Fruit fly (Drosophila melanogaster): ENCODE data around the gene CG13775.

CG13775 gene

dm6 chr2L:6907761-6908160, 49.0 kb downstream of the CG13775 start, which contains the start of the genes Polr1F and Rat1 (continued):
- TF ChIP-seq Doc3 (GFP tag; IDR thresholded peaks at IDR 0.05; ENCODE audit: partially characterized antibody) = no peak
- no peak for TF ChIP-seq maf-S (GFP tag; optimal IDR thresholded peaks at IDR 0.05)
- no peak for TF ChIP-seq tup (GFP tag; optimal IDR thresholded peaks at IDR 0.05)
- no peak for TF ChIP-seq CG31388 (GFP tag; optimal IDR thresholded peaks at IDR 0.05)
- TF ChIP-seq nau (GFP tag; optimal IDR thresholded peaks at IDR 0.05) = no peak
- no peak for TF ChIP-seq CG17612 (GFP tag; IDR thresholded peaks at IDR 0.05)
- no peak for TF ChIP-seq bab2 (GFP tag; optimal IDR thresholded peaks at IDR 0.05)
- TF ChIP-seq hth (optimal IDR thresholded peaks at IDR 0.05) = no peak
- peak; percentile 23 for TF ChIP-seq CG15696 (tag; optimal IDR thresholded peaks at IDR 0.05)
- TF ChIP-seq HHEX (GFP tag; optimal IDR thresholded peaks at IDR 0.05) = no peak
- TF ChIP-seq lmd (GFP tag; IDR thresholded peaks at IDR 0.05) = 0 out of 2 replicates have a peak, but pooled peaks have one; percentile 8
- no peak for TF ChIP-seq CG1602 (GFP tag; optimal IDR thresholded peaks at IDR 0.05)
- peak; percentile 19 for TF ChIP-seq CG4424 (GFP tag; optimal IDR thresholded peaks at IDR 0.05)
- no peak for TF ChIP-seq btn (GFP tag; optimal IDR thresholded peaks at IDR 0.05)
- no peak for TF ChIP-seq Ptx1 (GFP tag; IDR thresholded peaks at IDR 0.05)
- TF ChIP-seq CG7928 (GFP tag; optimal IDR thresholded peaks at IDR 0.05) = no peak
- TF ChIP-seq org-1 (GFP tag; optimal IDR thresholded peaks at IDR 0.05) = no peak
- TF ChIP-seq CG8478 (optimal IDR thresholded peaks at IDR 0.05) = no peak
- no peak for TF ChIP-seq gem (tag; optimal IDR thresholded peaks at IDR 0.05)
- TF ChIP-seq kay (GFP tag; optimal IDR thresholded peaks at IDR 0.05) = peak; percentile 29
- no peak for TF ChIP-seq odd (GFP tag; optimal IDR thresholded peaks at IDR 0.05)
- TF ChIP-seq CG2875 (GFP tag; optimal IDR thresholded peaks at IDR 0.05) = no peak
- TF ChIP-seq sima (GFP tag; optimal IDR thresholded peaks at IDR 0.05) = no peak
- TF ChIP-seq dmrt11E (tag; optimal IDR thresholded peaks at IDR 0.05) = peak; percentile 29
- TF ChIP-seq HLH54F (GFP tag; optimal IDR thresholded peaks at IDR 0.05) = no peak
- no peak for TF ChIP-seq CG8290 (GFP tag; optimal IDR thresholded peaks at IDR 0.05)
- TF ChIP-seq CG8290 (tag; optimal IDR thresholded peaks at IDR 0.05) = peak in 1 of 2 experiments; percentile 3
- TF ChIP-seq gsb (GFP tag; IDR thresholded peaks at IDR 0.05) = no peak
- TF ChIP-seq tgo (GFP tag; IDR thresholded peaks at IDR 0.05) = no peak
- TF ChIP-seq bowl (GFP tag; IDR thresholded peaks at IDR 0.05) = no peak
- TF ChIP-seq CG6765 (GFP tag; optimal IDR thresholded peaks at IDR 0.05) = no peak
- no peak for TF ChIP-seq CG18619 (GFP tag; optimal IDR thresholded peaks at IDR 0.05)
- TF ChIP-seq bsh (GFP tag; optimal IDR thresholded peaks at IDR 0.05) = no peak
- no peak for TF ChIP-seq sob (GFP tag; IDR thresholded peaks at IDR 0.05)
- TF ChIP-seq CG12769 (tag; optimal IDR thresholded peaks at IDR 0.05) = no peak
- no peak for TF ChIP-seq Rfx (GFP tag; IDR thresholded peaks at IDR 0.05)
- no peak for TF ChIP-seq CG15073 (GFP tag; optimal IDR thresholded peaks at IDR 0.05)
- TF ChIP-seq sc (optimal IDR thresholded peaks at IDR 0.05) = no peak
- TF ChIP-seq sc (GFP tag; optimal IDR thresholded peaks at IDR 0.05) = no peak
- no peak for TF ChIP-seq inv (GFP tag; IDR thresholded peaks at IDR 0.05; ENCODE audit: partially characterized antibody)
- no peak for TF ChIP-seq Usf (GFP tag; optimal IDR thresholded peaks at IDR 0.05)
- TF ChIP-seq B-H1 (GFP tag; IDR thresholded peaks at IDR 0.05) = no peak
- no peak for TF ChIP-seq Vsx1 (GFP tag; optimal IDR thresholded peaks at IDR 0.05)
- 0 out of 3 replicates have a peak, but pooled peaks have one; percentile 18 for TF ChIP-seq CG34224 (GFP tag; IDR thresholded peaks at IDR 0.05; ENCODE audit: partially characterized antibody)
- no peak for TF ChIP-seq CG13894 (tag; optimal IDR thresholded peaks at IDR 0.05)
- TF ChIP-seq toy (GFP tag; IDR thresholded peaks at IDR 0.05) = no peak
- no peak for TF ChIP-seq otp (GFP tag; IDR thresholded peaks at IDR 0.05)
- TF ChIP-seq CG32767 (GFP tag; IDR thresholded peaks at IDR 0.05) = no peak
- no peak for TF ChIP-seq BtbVII (GFP tag; optimal IDR thresholded peaks at IDR 0.05)
- TF ChIP-seq Xbp1 (GFP tag; optimal IDR thresholded peaks at IDR 0.05) = peak; percentile 50
- no peak for TF ChIP-seq oc (tag; optimal IDR thresholded peaks at IDR 0.05)
- TF ChIP-seq C15 (GFP tag; IDR thresholded peaks at IDR 0.05) = no peak
- no peak for TF ChIP-seq klu (GFP tag; IDR thresholded peaks at IDR 0.05)

Measured in whole organism, embryonic.